Comparison of ENCODE assay signal across 2 worm cellular contexts in genomic region chrV:1112180-1112579, ce11.
TF ChIP-seq lines count a peak whose summit lies in the region.

No protein-coding gene starts in this region.

TF ChIP-seq in whole organism, early embryonic, 17 proteins besides CTCF, POLR2A, EP300 and RAD21:
- TF ChIP-seq hmg-4 (GFP tag; optimal IDR thresholded peaks at IDR 0.05; lab: Kevin White, UChicago) (no peak), ceh-13 (GFP tag; optimal IDR thresholded peaks at IDR 0.05; lab: Kevin White, UChicago) (no peak), pes-1 (GFP tag; IDR thresholded peaks at IDR 0.05; lab: Robert Waterston, UW) (no peak), tra-4 (tag; optimal IDR thresholded peaks at IDR 0.05; lab: Kevin White, UChicago) (no peak), ceh-36 (tag; optimal IDR thresholded peaks at IDR 0.05; lab: Kevin White, UChicago) (peak; percentile 69)

TF ChIP-seq in whole organism, late embryonic, 69 proteins besides CTCF, POLR2A, EP300 and RAD21:
- TF ChIP-seq K09A11.1 (tag; optimal IDR thresholded peaks at IDR 0.05; lab: Kevin White, UChicago; ENCODE audit: insufficient read depth) = no peak
- TF ChIP-seq dve-1 (tag; optimal IDR thresholded peaks at IDR 0.05; lab: Kevin White, UChicago) = peak; percentile 66
